Worm (Caenorhabditis elegans): ENCODE results near the gene Y113G7A.22.
A peak's percentile ranks its signal among the peaks of the same experiment; 100 is the strongest.

The Y113G7A.22 gene

ce11 chrV:20165808-20166207 lies 30.7 kb upstream of the Y113G7A.22 start:
- TF ChIP-seq ztf-25 (GFP tag; IDR thresholded peaks at IDR 0.05) (no peak), Y53F4B.3 (GFP tag; IDR thresholded peaks at IDR 0.05) (no peak), ccch-3 (GFP tag; optimal IDR thresholded peaks at IDR 0.05) (no peak), K12H6.12 (tag; optimal IDR thresholded peaks at IDR 0.05) (no peak), F37B4.10 (GFP tag; IDR thresholded peaks at IDR 0.05) (no peak), ets-4 (GFP tag; optimal IDR thresholded peaks at IDR 0.05) (no peak), pha-4 (tag; optimal IDR thresholded peaks at IDR 0.05) (no peak), bed-1 (GFP tag; IDR thresholded peaks at IDR 0.05) (no peak), ceh-40 (GFP tag; IDR thresholded peaks at IDR 0.05) (no peak)

DNA sequence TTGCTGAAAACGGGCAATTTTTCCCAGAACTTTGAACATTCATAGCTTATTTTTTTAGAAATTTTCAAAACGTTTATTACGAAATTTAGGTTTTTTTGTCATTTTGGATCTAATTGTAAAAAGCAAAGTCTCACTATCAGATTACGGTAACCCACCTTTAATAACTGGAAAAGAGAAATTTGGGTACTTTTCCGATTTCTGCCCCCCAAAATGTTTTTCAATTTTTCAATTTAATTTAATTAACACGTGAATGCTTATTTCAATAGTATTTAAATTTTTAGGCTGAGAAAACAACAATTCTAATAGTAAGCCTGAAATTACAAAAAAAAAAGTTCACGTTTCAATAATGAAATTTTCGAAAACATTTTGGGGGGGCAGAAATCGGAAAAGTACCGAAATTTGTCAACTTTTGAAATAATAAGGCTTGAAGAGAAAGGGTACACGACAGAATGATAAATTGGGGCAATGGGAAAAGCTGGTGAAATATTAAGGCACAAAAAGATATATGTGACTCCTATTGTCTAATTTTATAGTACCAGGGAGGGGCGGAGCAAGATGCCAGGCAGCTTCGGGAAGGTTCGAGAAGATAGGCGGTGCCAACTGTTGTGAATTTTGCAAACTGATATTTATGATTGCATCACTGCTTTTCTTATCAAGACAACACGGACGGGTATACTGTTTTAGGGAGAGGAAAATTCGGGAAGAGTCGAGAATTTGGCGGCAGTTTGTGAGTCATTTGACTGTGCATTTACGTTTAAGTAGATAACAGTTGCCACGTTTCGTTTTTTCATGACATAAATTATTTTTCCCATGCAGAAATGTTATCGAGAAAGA lies 29.1 kb upstream of the Y113G7A.22 start, which contains the start of gene F19B2.5:
TSS of gene F19B2.5 (minus strand) at position 107 of the 834 bp plus-strand sequence.
- TF ChIP-seq ztf-3 (GFP tag; optimal IDR thresholded peaks at IDR 0.05) (peak; percentile 68), tbp1 (GFP tag; optimal IDR thresholded peaks at IDR 0.05) (peak; percentile 34), B0336.3 (GFP tag; IDR thresholded peaks at IDR 0.05) (peak; percentile 81), nhr-27 (tag; optimal IDR thresholded peaks at IDR 0.05) (no peak), fkh-3 (tag; optimal IDR thresholded peaks at IDR 0.05) (no peak), gei-17 (GFP tag; optimal IDR thresholded peaks at IDR 0.05) (peak; percentile 51), F22D6.2 (tag; optimal IDR thresholded peaks at IDR 0.05) (no peak), die-1 (tag; optimal IDR thresholded peaks at IDR 0.05) (no peak), let-526 (GFP tag; IDR thresholded peaks at IDR 0.05) (peak; percentile 36; the same call in 1 of the 2 replicates), D2030.7 (GFP tag; IDR thresholded peaks at IDR 0.05) (no peak), dpff-1 (tag; optimal IDR thresholded peaks at IDR 0.05) (peak; percentile 47), ztf-18 (tag; optimal IDR thresholded peaks at IDR 0.05) (peak; percentile 7), B0019.2 (GFP tag; conservative IDR thresholded peaks at IDR 0.05) (no peak), attf-5 (GFP tag; optimal IDR thresholded peaks at IDR 0.05) (no peak), ekl-4 (GFP tag; IDR thresholded peaks at IDR 0.05) (0 out of 2 replicates have a peak, but pooled peaks have one; percentile 47), athp-1 (tag; optimal IDR thresholded peaks at IDR 0.05) (no peak), egl-44 (GFP tag; IDR thresholded peaks at IDR 0.05) (no peak), lin-35 (GFP tag; optimal IDR thresholded peaks at IDR 0.05) (no peak), Y53F4B.3 (GFP tag; IDR thresholded peaks at IDR 0.05) (no peak), tlf-1 (GFP tag; optimal IDR thresholded peaks at IDR 0.05) (peak; percentile 66), lin-54 (GFP tag; optimal IDR thresholded peaks at IDR 0.05) (peak; percentile 34), zim-3 (tag; optimal IDR thresholded peaks at IDR 0.05) (peak; percentile 56), mcd-1 (GFP tag; IDR thresholded peaks at IDR 0.05) (peak; percentile 41; the same call in 1 of the 2 replicates), C17E4.6 (GFP tag; IDR thresholded peaks at IDR 0.05) (no peak), nhr-90 (tag; optimal IDR thresholded peaks at IDR 0.05) (peak; percentile 11), lsl-1 (GFP tag; optimal IDR thresholded peaks at IDR 0.05) (peak; percentile 16), hsf-1 (GFP tag; IDR thresholded peaks at IDR 0.05) (peak; percentile 97), egrh-3 (GFP tag; IDR thresholded peaks at IDR 0.05) (no peak), aptf-3 (GFP tag; IDR thresholded peaks at IDR 0.05) (no peak), ztf-6 (GFP tag; IDR thresholded peaks at IDR 0.05) (no peak), rpc-1 (optimal IDR thresholded peaks at IDR 0.05) (peak; percentile 52), rpc-1 (tag; optimal IDR thresholded peaks at IDR 0.05) (no peak), ets-4 (GFP tag; optimal IDR thresholded peaks at IDR 0.05) (peak; percentile 90), somi-1 (GFP tag; optimal IDR thresholded peaks at IDR 0.05) (no peak), snpc-4 (GFP tag; optimal IDR thresholded peaks at IDR 0.05) (no peak), snpc-4 (tag; optimal IDR thresholded peaks at IDR 0.05) (no peak), nhr-179 (tag; optimal IDR thresholded peaks at IDR 0.05) (no peak), dox-1 (GFP tag; IDR thresholded peaks at IDR 0.05) (peak; percentile 60; the same call in 1 of the 2 replicates), tbx-9 (tag; optimal IDR thresholded peaks at IDR 0.05; ENCODE audit: borderline replicate concordance) (no peak), F57A8.1 (GFP tag; optimal IDR thresholded peaks at IDR 0.05) (no peak)

Data from whole organism, young adult.